Fruit fly (Drosophila melanogaster): ENCODE data around the gene Bka.

DNA sequence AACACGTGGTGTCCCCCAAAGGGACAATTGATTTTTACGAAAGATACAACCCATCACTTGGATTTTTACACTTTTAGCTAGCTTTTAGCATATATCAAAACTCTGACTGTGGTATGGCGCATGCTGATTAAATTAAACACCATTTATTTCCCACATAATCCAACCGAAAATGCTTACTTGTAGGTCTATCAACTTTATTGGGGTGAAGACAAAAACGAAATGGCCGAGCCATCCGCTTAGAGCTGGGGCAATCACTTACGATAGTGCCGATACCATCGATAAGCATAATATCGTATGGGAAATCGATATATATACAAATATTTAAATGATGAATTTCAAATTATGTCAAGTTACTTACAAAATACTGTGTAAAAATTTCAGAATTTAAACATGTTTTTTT is 2.2 kb downstream of the Bka start, which contains the start of gene RpS2:
- TF ChIP-seq fru (GFP tag; optimal IDR thresholded peaks at IDR 0.05) (peak; percentile 32), GATAd (GFP tag; optimal IDR thresholded peaks at IDR 0.05) (no peak), dsf (GFP tag; optimal IDR thresholded peaks at IDR 0.05; ENCODE audit: borderline replicate concordance) (peak; percentile 47), h (GFP tag; optimal IDR thresholded peaks at IDR 0.05) (peak; percentile 48), Dfd (GFP tag; optimal IDR thresholded peaks at IDR 0.05) (no peak), brk (GFP tag; optimal IDR thresholded peaks at IDR 0.05) (peak; percentile 83), Vsx2 (GFP tag; optimal IDR thresholded peaks at IDR 0.05; ENCODE audit: partially characterized antibody) (no peak), Hnf4 (GFP tag; optimal IDR thresholded peaks at IDR 0.05) (peak; percentile 79), HLH106 (tag; optimal IDR thresholded peaks at IDR 0.05) (no peak), woc (GFP tag; optimal IDR thresholded peaks at IDR 0.05) (no peak), CG32264 (GFP tag; optimal IDR thresholded peaks at IDR 0.05) (no peak), lola (GFP tag; optimal IDR thresholded peaks at IDR 0.05) (no peak)
